Fruit fly (Drosophila melanogaster) whole organism, embryonic: Measurements from ENCODE around the gene Dmtn.

Experiments used
- CG8089 ChIP-seq: fragments of 200-800 bp; sonication (Bioruptor generic); optimal IDR thresholded peaks from 3 replicates; lab custom pipeline; 2016; ENCODE audit warnings: missing biosample characterization, missing genetic modification characterization
- HHEX ChIP-seq: fragments of 200-800 bp; sonication (Bioruptor generic); optimal IDR thresholded peaks from 3 replicates; lab custom pipeline; 2017; ENCODE audit warnings: missing biosample characterization, mild to moderate bottlenecking, missing genetic modification characterization, missing genetic modification reagents

- TF ChIP-seq HHEX (GFP tag; lab: Kevin White, UChicago) (no peak), CG8089 (no peak)
Measured at dm6 chr3R:6430206-6430605, 24.5 kb upstream of the Dmtn start.
